Worm (Caenorhabditis elegans) whole organism, mixed stage, embryonic: ENCODE data around the gene T09F3.2.

Experiments used
- M03D4.4 ChIP-seq: sonication (generic microtip); optimal IDR thresholded peaks from 2 replicates; lab custom pipeline; 2017; ENCODE audit warnings: mild to moderate bottlenecking, missing genetic modification characterization, missing compliant biosample characterization
- bed-3 ChIP-seq: fragments of 200-800 bp; sonication (Bioruptor generic); optimal IDR thresholded peaks from 3 replicates; lab custom pipeline; 2018; ENCODE audit warnings: mild to moderate bottlenecking, missing genetic modification characterization, moderate library complexity, missing compliant biosample characterization
- blmp-1 ChIP-seq: fragments of 150-350 bp; optimal IDR thresholded peaks from 2 replicates; lab custom pipeline; 2014; ENCODE audit warnings: missing biosample characterization, missing genetic modification characterization
- ceh-39 ChIP-seq: fragments of 150-350 bp; optimal IDR thresholded peaks from 2 replicates; lab custom pipeline; 2014; ENCODE audit warnings: missing biosample characterization, missing genetic modification characterization
- ceh-43 ChIP-seq: fragments of 200-800 bp; sonication (Bioruptor generic); optimal IDR thresholded peaks from 2 replicates; lab custom pipeline; 2018; ENCODE audit warnings: mild to moderate bottlenecking, missing genetic modification characterization, moderate library complexity, missing compliant biosample characterization
- ceh-83 ChIP-seq: fragments of 200-800 bp; sonication (Bioruptor generic); optimal IDR thresholded peaks from 2 replicates; lab custom pipeline; 2018; ENCODE audit warnings: mild to moderate bottlenecking, missing genetic modification characterization, missing compliant biosample characterization
- ces-1 ChIP-seq: fragments of 150-350 bp; optimal IDR thresholded peaks from 2 replicates; lab custom pipeline; 2014; ENCODE audit warnings: missing biosample characterization, missing genetic modification reagents, missing genetic modification characterization
- cnd-1 ChIP-seq: fragments of 200-800 bp; sonication (Bioruptor generic); optimal IDR thresholded peaks from 2 replicates; lab custom pipeline; 2018; ENCODE audit warnings: mild to moderate bottlenecking, missing genetic modification characterization, missing compliant biosample characterization
- drap-1 ChIP-seq: fragments of 200-800 bp; sonication (Bioruptor generic); optimal IDR thresholded peaks from 3 replicates; lab custom pipeline; 2018; ENCODE audit warnings: mild to moderate bottlenecking, missing genetic modification characterization, missing compliant biosample characterization
- elt-1 ChIP-seq: sonication (generic microtip); optimal IDR thresholded peaks from 2 replicates; lab custom pipeline; 2017; ENCODE audit warnings: missing genetic modification characterization, mild to moderate bottlenecking, missing compliant biosample characterization, antibody characterized with exemption, moderate library complexity, borderline replicate concordance; ENCODE audit not compliant: insufficient read depth
- elt-3 ChIP-seq: fragments of 150-350 bp; optimal IDR thresholded peaks from 2 replicates; lab custom pipeline; 2014; ENCODE audit warnings: missing biosample characterization, missing genetic modification characterization
- flh-1 ChIP-seq: fragments of 200-800 bp; sonication (Bioruptor generic); optimal IDR thresholded peaks from 2 replicates; lab custom pipeline; 2018; ENCODE audit warnings: mild to moderate bottlenecking, missing genetic modification characterization, moderate library complexity, missing compliant biosample characterization
- ham-2 ChIP-seq: fragments of 200-800 bp; sonication (Bioruptor generic); optimal IDR thresholded peaks from 2 replicates; lab custom pipeline; 2018; ENCODE audit warnings: mild to moderate bottlenecking, missing genetic modification characterization, missing compliant biosample characterization
- hlh-1 ChIP-seq: fragments of 150-350 bp; optimal IDR thresholded peaks from 2 replicates; lab custom pipeline; 2014; ENCODE audit warnings: missing biosample characterization, missing genetic modification reagents, missing genetic modification characterization
- lin-13 ChIP-seq: fragments of 150-350 bp; optimal IDR thresholded peaks from 2 replicates; lab custom pipeline; 2014; ENCODE audit warnings: missing biosample characterization, missing genetic modification characterization
- lin-32 ChIP-seq: fragments of 200-800 bp; sonication (Bioruptor generic); optimal IDR thresholded peaks from 2 replicates; lab custom pipeline; 2018; ENCODE audit warnings: mild to moderate bottlenecking, missing genetic modification characterization, missing compliant biosample characterization
- lsy-2 ChIP-seq: fragments of 150-350 bp; optimal IDR thresholded peaks from 2 replicates; lab custom pipeline; 2014; ENCODE audit warnings: missing biosample characterization, missing genetic modification characterization
- mab-5 ChIP-seq: fragments of 150-350 bp; optimal IDR thresholded peaks from 2 replicates; lab custom pipeline; 2014; ENCODE audit warnings: missing biosample characterization, missing genetic modification characterization
- mep-1 ChIP-seq: fragments of 150-350 bp; optimal IDR thresholded peaks from 2 replicates; lab custom pipeline; 2017; ENCODE audit warnings: missing biosample characterization, missing genetic modification reagents, missing genetic modification characterization, inconsistent platforms
- mls-2 ChIP-seq: sonication (generic microtip); optimal IDR thresholded peaks from 2 replicates; lab custom pipeline; 2016; ENCODE audit warnings: mild to moderate bottlenecking, missing genetic modification characterization, moderate library complexity, missing compliant biosample characterization
- nhr-12 ChIP-seq: fragments of 150-350 bp; optimal IDR thresholded peaks from 2 replicates; lab custom pipeline; 2014; ENCODE audit warnings: missing biosample characterization, missing genetic modification characterization
- nhr-2 ChIP-seq: fragments of 150-350 bp; optimal IDR thresholded peaks from 2 replicates; lab custom pipeline; 2014; ENCODE audit warnings: missing biosample characterization, missing genetic modification characterization
- nhr-237 ChIP-seq: fragments of 150-350 bp; optimal IDR thresholded peaks from 2 replicates; lab custom pipeline; 2014; ENCODE audit warnings: missing biosample characterization, missing genetic modification characterization
- nhr-28 ChIP-seq: fragments of 150-350 bp; optimal IDR thresholded peaks from 2 replicates; lab custom pipeline; 2014; ENCODE audit warnings: missing biosample characterization, missing genetic modification characterization
- nhr-76 ChIP-seq: sonication (generic microtip); optimal IDR thresholded peaks from 2 replicates; lab custom pipeline; 2017; ENCODE audit warnings: missing biosample characterization, missing genetic modification characterization
- pha-4 ChIP-seq: fragments of 150-350 bp; optimal IDR thresholded peaks from 2 replicates; lab custom pipeline; 2018; ENCODE audit warnings: missing biosample characterization, missing genetic modification reagents, missing genetic modification characterization
- sem-2 ChIP-seq: fragments of 200-800 bp; sonication (Bioruptor generic); optimal IDR thresholded peaks from 2 replicates; lab custom pipeline; 2018; ENCODE audit warnings: mild to moderate bottlenecking, missing genetic modification characterization, missing compliant biosample characterization
- snpc-4 ChIP-seq: fragments of 150-350 bp; optimal IDR thresholded peaks from 2 replicates; lab custom pipeline; 2014; ENCODE audit warnings: missing biosample characterization, missing genetic modification characterization
- sptf-1 ChIP-seq: sonication (generic microtip); optimal IDR thresholded peaks from 2 replicates; lab custom pipeline; 2017; ENCODE audit warnings: mild to moderate bottlenecking, missing genetic modification characterization, moderate library complexity, missing compliant biosample characterization
- tbx-8 ChIP-seq: fragments of 200-800 bp; sonication (Bioruptor generic); optimal IDR thresholded peaks from 2 replicates; lab custom pipeline; 2018; ENCODE audit warnings: mild to moderate bottlenecking, missing genetic modification characterization, moderate library complexity, missing compliant biosample characterization
- unc-120 ChIP-seq: sonication (generic microtip); optimal IDR thresholded peaks from 2 replicates; lab custom pipeline; 2017; ENCODE audit warnings: missing genetic modification characterization, missing compliant biosample characterization; ENCODE audit not compliant: poor library complexity, severe bottlenecking
- unc-39 ChIP-seq: fragments of 150-350 bp; optimal IDR thresholded peaks from 2 replicates; lab custom pipeline; 2014; ENCODE audit warnings: missing biosample characterization, missing genetic modification characterization
- unc-62 ChIP-seq: fragments of 150-350 bp; optimal IDR thresholded peaks from 2 replicates; lab custom pipeline; 2014; ENCODE audit warnings: missing biosample characterization, missing genetic modification reagents, missing genetic modification characterization
- zip-8 ChIP-seq: fragments of 150-350 bp; optimal IDR thresholded peaks from 2 replicates; lab custom pipeline; 2014; ENCODE audit warnings: missing biosample characterization, missing genetic modification characterization
- ztf-11 ChIP-seq: fragments of 150-350 bp; optimal IDR thresholded peaks from 2 replicates; lab custom pipeline; 2014; ENCODE audit warnings: missing biosample characterization, missing genetic modification characterization

Gene T09F3.2

DNA sequence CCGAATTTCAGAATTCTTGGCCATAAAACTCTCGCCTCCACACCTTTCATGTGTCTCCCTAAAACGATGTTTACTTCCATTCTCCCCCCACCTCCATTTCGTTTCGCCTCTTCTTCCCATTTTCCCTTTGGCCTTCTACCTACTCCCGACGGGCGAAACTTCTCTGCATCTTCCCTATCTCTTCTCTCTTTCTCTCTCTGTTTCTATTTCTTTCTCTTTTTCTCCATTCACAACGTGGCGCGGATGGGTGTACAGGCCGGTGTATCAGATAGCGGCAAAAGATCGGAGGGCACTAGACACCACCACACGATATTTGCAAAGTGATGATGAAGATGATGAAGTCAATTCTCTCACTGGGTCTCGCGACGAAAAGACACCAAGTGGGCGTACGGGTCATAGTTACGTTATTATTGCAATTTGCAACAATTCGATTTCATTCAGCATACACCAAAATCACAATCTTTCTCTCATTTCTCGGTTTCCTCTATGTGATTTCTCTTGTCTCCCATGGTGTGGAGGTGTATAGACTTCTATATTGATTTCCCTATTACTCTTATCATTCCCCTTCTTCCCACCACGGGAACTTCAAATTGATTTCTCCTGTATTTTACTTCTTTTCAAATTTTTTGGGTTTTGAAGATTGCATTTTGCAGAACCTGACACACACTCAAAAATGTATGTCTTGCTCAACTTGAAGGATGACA lies 6.1 kb upstream of the T09F3.2 start, which contains the start of gene ztf-27:
Gene ztf-27 (plus strand): TSS at position 654 of the 704 bp plus-strand sequence.
- TF ChIP-seq ces-1 (GFP tag; lab: Kevin White, UChicago) (no peak), unc-62 (GFP tag; lab: Kevin White, UChicago) (no peak), M03D4.4 (tag; lab: Kevin White, UChicago) (no peak), nhr-237 (tag; lab: Kevin White, UChicago) (peak; percentile 41), cnd-1 (no peak), nhr-12 (tag; lab: Kevin White, UChicago) (no peak), unc-39 (no peak), bed-3 (GFP tag; lab: Kevin White, UChicago) (no peak), snpc-4 (tag; lab: Kevin White, UChicago) (no peak), sem-2 (no peak), unc-120 (tag; lab: Kevin White, UChicago) (peak; percentile 75), nhr-28 (tag; lab: Kevin White, UChicago) (no peak), drap-1 (GFP tag; lab: Kevin White, UChicago) (no peak), ztf-11 (no peak), nhr-76 (no peak), elt-3 (no peak), nhr-2 (tag; lab: Kevin White, UChicago) (no peak), ceh-83 (GFP tag; lab: Kevin White, UChicago) (no peak), mep-1 (tag; lab: Kevin White, UChicago) (no peak), lsy-2 (tag; lab: Kevin White, UChicago) (no peak), elt-1 (tag; lab: Kevin White, UChicago) (no peak), sptf-1 (tag; lab: Kevin White, UChicago) (peak; percentile 37)

DNA sequence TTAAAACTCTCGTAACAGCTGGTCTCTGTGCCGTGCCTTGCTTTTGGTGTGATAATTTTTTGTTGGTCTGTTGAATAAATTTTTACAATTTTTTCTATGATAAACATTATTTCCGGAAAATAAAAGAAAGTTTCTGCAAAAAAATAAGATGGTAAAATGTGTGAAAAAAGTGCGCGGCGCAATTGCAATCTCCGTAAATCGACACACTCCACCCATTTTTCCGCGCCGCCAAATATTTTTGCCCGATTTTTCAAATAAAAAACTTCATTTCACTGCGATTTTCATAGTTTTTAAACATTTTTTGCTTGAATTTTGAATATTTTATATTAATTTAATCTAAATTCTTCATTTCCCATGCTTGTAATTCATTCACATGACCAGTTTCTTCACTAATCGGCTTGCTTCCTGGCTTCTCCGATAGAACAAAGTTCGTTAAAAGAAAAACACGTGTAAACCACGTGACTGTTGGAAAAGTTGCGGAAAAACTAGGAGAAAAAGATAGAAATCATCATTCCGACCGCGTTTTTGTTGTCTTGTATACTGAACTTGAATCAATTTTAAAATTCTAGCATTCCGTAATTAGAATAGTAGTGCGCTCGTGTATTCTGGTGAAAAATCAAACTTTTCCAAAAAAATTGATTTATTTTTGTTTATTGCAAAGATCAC lies 2.8 kb upstream of the T09F3.2 start:
- TF ChIP-seq nhr-2 (tag; lab: Kevin White, UChicago), result no peak
- no peak for TF ChIP-seq lin-13 (tag; lab: Kevin White, UChicago)
- no peak for TF ChIP-seq ztf-11
- TF ChIP-seq nhr-28 (tag; lab: Kevin White, UChicago), result no peak
- no peak for TF ChIP-seq ham-2
- no peak for TF ChIP-seq zip-8 (tag; lab: Kevin White, UChicago)
- peak; percentile 74 for TF ChIP-seq ceh-83 (GFP tag; lab: Kevin White, UChicago)
- peak; percentile 66 for TF ChIP-seq mls-2 (tag; lab: Kevin White, UChicago)
- no peak for TF ChIP-seq snpc-4 (tag; lab: Kevin White, UChicago)
- TF ChIP-seq nhr-12 (tag; lab: Kevin White, UChicago), result no peak
- TF ChIP-seq unc-120 (tag; lab: Kevin White, UChicago), result peak; percentile 70
- TF ChIP-seq nhr-76, result no peak
- TF ChIP-seq elt-1 (tag; lab: Kevin White, UChicago), result peak; percentile 54
- TF ChIP-seq sptf-1 (tag; lab: Kevin White, UChicago), result peak; percentile 91
- peak; percentile 39 for TF ChIP-seq hlh-1 (tag; lab: Kevin White, UChicago)
- peak; percentile 54 for TF ChIP-seq drap-1 (GFP tag; lab: Kevin White, UChicago)
- peak; percentile 52 for TF ChIP-seq lsy-2 (tag; lab: Kevin White, UChicago)
- peak; percentile 37 for TF ChIP-seq bed-3 (GFP tag; lab: Kevin White, UChicago)
- peak; percentile 78 for TF ChIP-seq tbx-8 (GFP tag; lab: Kevin White, UChicago)
- peak; percentile 38 for TF ChIP-seq cnd-1
- TF ChIP-seq sem-2, result no peak
- TF ChIP-seq mab-5 (tag; lab: Kevin White, UChicago), result no peak
- TF ChIP-seq lin-32, result peak; percentile 30
- TF ChIP-seq unc-39, result no peak
- peak; percentile 78 for TF ChIP-seq mep-1 (tag; lab: Kevin White, UChicago)
- TF ChIP-seq flh-1 (GFP tag; lab: Kevin White, UChicago), result peak; percentile 5
- TF ChIP-seq M03D4.4 (tag; lab: Kevin White, UChicago), result peak; percentile 82
- TF ChIP-seq ceh-39 (tag; lab: Kevin White, UChicago), result peak; percentile 4
- peak; percentile 11 for TF ChIP-seq nhr-237 (tag; lab: Kevin White, UChicago)
- peak; percentile 77 for TF ChIP-seq ceh-43 (GFP tag; lab: Kevin White, UChicago)
- no peak for TF ChIP-seq unc-62 (GFP tag; lab: Kevin White, UChicago)
- TF ChIP-seq elt-3, result no peak
- TF ChIP-seq pha-4 (tag; lab: Kevin White, UChicago), result no peak
- no peak for TF ChIP-seq blmp-1 (tag; lab: Kevin White, UChicago)
- peak; percentile 48 for TF ChIP-seq ces-1 (GFP tag; lab: Kevin White, UChicago)
